Fruit fly (Drosophila melanogaster) whole organism: Measurements from ENCODE around the gene Muc14A.

Experiments used
- CG8478 ChIP-seq: fragments of >200 bp; optimal IDR thresholded peaks from 2 replicates; lab custom pipeline; 2018; ENCODE audit warnings: inconsistent platforms
- Dll ChIP-seq: fragments of >200 bp; optimal IDR thresholded peaks from 2 replicates; lab custom pipeline; 2017
- EcR ChIP-seq, 2 experiments: fragments of >200 bp; optimal IDR thresholded peaks; 2 replicates each; lab custom pipeline; 2017; ENCODE audit warnings: missing biosample characterization in 2 of 2, missing genetic modification characterization in 2 of 2, missing genetic modification reagents in 2 of 2
- pan ChIP-seq: fragments of >200 bp; optimal IDR thresholded peaks from 2 replicates; lab custom pipeline; 2017
- psq ChIP-seq: fragments of >200 bp; optimal IDR thresholded peaks from 2 replicates; lab custom pipeline; 2017
- usp ChIP-seq: fragments of >200 bp; optimal IDR thresholded peaks from 2 replicates; lab custom pipeline; 2017; ENCODE audit warnings: missing biosample characterization, missing genetic modification characterization, mixed read lengths

The Muc14A gene

DNA sequence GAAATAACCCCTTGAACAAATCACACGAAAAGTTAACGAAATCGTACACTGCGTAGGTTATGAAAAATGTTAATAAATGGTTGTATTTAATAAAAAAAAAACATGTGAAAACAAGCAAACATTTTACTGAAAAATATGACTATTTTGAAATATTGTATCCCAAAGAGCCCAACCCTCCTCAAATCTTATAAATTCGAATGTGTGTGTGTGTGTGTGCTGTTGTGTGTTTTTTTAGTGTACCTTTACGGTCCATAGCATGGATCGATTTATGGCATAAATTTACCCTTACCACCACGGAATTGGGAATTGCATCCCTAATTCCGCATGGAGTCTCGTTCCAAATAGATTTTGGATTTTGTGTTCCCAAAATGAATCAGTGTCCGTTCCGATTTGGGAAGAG, 94.6 kb downstream of the Muc14A start:
- TF ChIP-seq usp (no peak), EcR (GFP tag; optimal IDR thresholded peaks at IDR 0.05; lab: Kevin White, UChicago) (no peak), pan (lab: Kevin White, UChicago) (no peak), Dll (lab: Kevin White, UChicago) (no peak), psq (lab: Kevin White, UChicago) (no peak), CG8478 (lab: Kevin White, UChicago) (no peak)

DNA sequence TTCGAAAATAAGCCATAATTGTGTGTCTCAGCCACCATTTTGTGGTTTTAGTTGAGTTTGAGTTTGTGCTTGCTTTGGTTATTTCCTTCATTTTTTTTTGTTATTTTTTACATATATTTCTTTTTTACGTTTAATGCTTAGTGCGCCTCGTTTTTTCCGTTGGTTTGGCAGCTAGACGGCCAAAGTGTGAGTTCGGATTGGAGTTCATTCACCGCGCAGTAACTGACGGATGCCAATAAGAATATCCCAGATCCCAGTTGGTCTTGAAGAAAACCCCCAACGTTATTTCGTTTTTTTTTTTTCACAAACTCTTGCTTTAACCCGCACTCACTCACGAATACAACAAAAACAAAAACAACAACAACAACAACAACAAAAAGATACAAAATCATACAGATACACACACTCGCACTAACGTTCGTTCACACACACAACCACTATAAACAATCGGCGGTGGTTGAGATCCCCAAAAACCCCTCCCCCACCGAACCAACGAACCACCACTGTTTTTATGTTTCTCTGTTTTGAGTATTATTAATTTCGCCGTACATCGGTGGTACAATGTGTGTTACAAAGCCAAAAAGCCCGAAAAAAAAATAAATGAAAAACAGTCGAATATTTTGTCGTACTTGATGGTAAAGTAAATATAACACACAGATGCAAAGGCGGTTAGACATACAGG, 95.3 kb downstream of the Muc14A start:
- TF ChIP-seq pan (lab: Kevin White, UChicago) (no peak), psq (lab: Kevin White, UChicago) (no peak), EcR (GFP tag; optimal IDR thresholded peaks at IDR 0.05; lab: Kevin White, UChicago) (peak in 1 of 2 experiments; percentile 15), Dll (lab: Kevin White, UChicago) (no peak), usp (no peak)

DNA sequence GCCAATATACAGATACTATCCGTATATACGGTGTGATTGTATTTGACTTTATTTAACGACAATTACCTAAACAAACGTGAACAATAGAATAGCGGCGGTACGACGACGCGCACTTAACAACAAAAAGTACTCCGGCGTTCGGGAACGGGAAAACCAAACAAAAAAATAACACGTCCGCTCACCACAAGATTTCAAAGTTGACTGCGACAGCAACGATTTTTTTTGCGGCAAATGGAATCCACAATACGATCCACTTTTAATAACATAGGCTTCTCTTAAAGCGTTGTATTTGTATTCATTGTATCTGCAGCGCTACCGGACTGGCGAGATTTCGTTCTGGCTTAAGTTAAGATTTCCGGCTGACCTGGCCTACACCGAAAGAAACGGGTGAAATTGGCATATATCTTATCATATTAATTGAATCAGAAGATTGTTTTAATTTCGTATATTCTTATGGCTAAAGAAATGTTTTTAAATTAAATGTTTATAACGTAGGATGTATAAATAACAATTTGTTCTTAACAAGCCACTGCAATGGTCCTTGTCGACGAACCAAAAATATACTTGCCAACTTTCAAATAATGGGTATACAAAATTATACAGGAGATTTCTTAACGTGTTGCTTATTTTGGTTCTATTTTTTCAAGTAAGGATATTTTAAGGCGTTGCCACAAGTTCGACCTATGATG, 96.0 kb downstream of the Muc14A start, which contains the start of the genes CG42353 and CG42354:
CG42353 (minus strand) TSS at position 209 of the 689 bp plus-strand sequence.
CG42354 (minus strand) TSS at position 209 of the 689 bp plus-strand sequence.
- no peak for TF ChIP-seq psq (lab: Kevin White, UChicago)
- no peak for TF ChIP-seq pan (lab: Kevin White, UChicago)
- no peak for TF ChIP-seq CG8478 (lab: Kevin White, UChicago)
- TF ChIP-seq usp = no peak
- TF ChIP-seq EcR (GFP tag; optimal IDR thresholded peaks at IDR 0.05; lab: Kevin White, UChicago) = no peak
- TF ChIP-seq Dll (lab: Kevin White, UChicago) = no peak

DNA sequence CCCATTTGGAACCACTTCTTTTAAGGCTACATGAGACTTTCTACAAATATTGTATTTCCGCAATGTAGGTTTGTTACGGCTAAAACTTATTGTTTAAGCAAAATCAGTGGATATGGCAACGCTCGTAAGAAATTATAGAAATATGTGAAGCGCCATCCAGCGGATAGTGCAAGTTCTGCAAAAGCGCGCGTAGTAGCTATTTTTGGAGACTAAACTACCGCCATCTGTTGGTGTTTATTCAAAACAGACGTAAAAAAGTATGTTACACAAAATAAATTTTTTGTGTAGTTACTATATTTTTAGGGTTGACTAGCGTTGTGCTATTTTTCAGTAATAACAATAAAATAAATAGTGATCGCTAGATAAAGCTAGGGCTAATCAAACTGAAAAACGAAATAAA, 96.8 kb downstream of the Muc14A start:
- TF ChIP-seq Dll (lab: Kevin White, UChicago) (no peak), usp (no peak), EcR (GFP tag; optimal IDR thresholded peaks at IDR 0.05; lab: Kevin White, UChicago) (no peak), pan (lab: Kevin White, UChicago) (no peak), psq (lab: Kevin White, UChicago) (no peak), CG8478 (lab: Kevin White, UChicago) (no peak)
